Worm (Caenorhabditis elegans): ENCODE data around the gene C24D10.5.
"Not testable (repeated sequence)": the region's sequence is repeated elsewhere in the genome, so short reads cannot be mapped to it uniquely, and the experiment has no call there.

ce11 chrIV:5162941-5163340 lies 13.0 kb downstream of the C24D10.5 start, which contains the start of the genes nspd-3 and C24D10.2:
- TF ChIP-seq ama-1 (optimal IDR thresholded peaks at IDR 0.05); tra-4 (tag; optimal IDR thresholded peaks at IDR 0.05); sea-1 (GFP tag; conservative IDR thresholded peaks at IDR 0.05); ets-7 (tag; optimal IDR thresholded peaks at IDR 0.05); pes-1 (GFP tag; IDR thresholded peaks at IDR 0.05); flt-1 (GFP tag; IDR thresholded peaks at IDR 0.05): not testable (repeated sequence)

Measured in whole organism, early embryonic.